Worm (Caenorhabditis elegans) whole organism, midembryonic: ENCODE data around the gene unc-97.

Experiments
- cog-1 ChIP-seq: sonication (generic microtip); optimal IDR thresholded peaks from 2 replicates; lab custom pipeline; 2016; ENCODE audit warnings: missing genetic modification characterization, missing compliant biosample characterization
- flt-1 ChIP-seq: fragments of 200-800 bp; sonication (Bioruptor generic); IDR thresholded peaks from 2 replicates; pipeline ENCODE4 v1.3.6; 2022; ENCODE audit warnings: missing genetic modification characterization, missing compliant biosample characterization
- klf-2 ChIP-seq: fragments of 200-800 bp; sonication (Bioruptor generic); conservative IDR thresholded peaks from 2 replicates; pipeline ENCODE4 v1.3.6; 2022; ENCODE audit warnings: missing genetic modification reagents, missing genetic modification characterization, missing compliant biosample characterization
- med-1 ChIP-seq: sonication (generic microtip); optimal IDR thresholded peaks from 2 replicates; lab custom pipeline; 2017; ENCODE audit warnings: missing genetic modification characterization, mild to moderate bottlenecking, missing compliant biosample characterization, antibody characterized with exemption, missing genetic modification reagents; ENCODE audit not compliant: insufficient read depth
- ref-1 ChIP-seq: fragments of 200-800 bp; sonication (Bioruptor generic); conservative IDR thresholded peaks from 2 replicates; pipeline ENCODE4 v1.3.6; 2022; ENCODE audit warnings: missing genetic modification reagents, missing genetic modification characterization, missing compliant biosample characterization
- tab-1 ChIP-seq: fragments of 200-800 bp; sonication (Bioruptor generic); IDR thresholded peaks from 2 replicates; pipeline ENCODE4 v1.3.6; 2022; ENCODE audit warnings: missing genetic modification characterization, missing compliant biosample characterization
- ztf-23 ChIP-seq: fragments of 200-800 bp; sonication (Bioruptor generic); IDR thresholded peaks from 2 replicates; pipeline ENCODE4 v1.3.6; 2022; ENCODE audit warnings: missing genetic modification reagents, missing genetic modification characterization, missing compliant biosample characterization
- ztf-29 ChIP-seq: fragments of 200-800 bp; sonication (Bioruptor generic); IDR thresholded peaks from 2 replicates; pipeline ENCODE4 v1.3.6; 2022; ENCODE audit warnings: missing genetic modification reagents, missing genetic modification characterization, missing compliant biosample characterization

DNA sequence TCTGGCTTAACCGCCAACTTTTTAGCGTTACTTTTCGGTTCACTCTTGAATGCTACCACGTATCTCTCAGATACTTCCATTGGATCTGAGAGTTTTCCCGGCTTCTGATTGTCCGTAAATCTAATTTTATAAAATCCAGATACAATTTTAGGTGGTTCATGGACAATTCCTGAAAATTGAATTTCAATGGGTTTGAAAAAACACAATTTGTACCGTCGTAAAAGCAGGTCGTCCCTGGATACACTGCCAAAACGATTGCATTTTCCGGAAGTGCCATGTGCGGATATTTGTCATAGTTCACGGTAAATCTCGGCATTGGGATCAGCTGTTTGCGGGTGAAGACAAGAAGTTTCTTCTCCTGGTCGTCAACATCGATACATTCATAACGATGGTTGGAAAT lies 46.6 kb downstream of the unc-97 start:
- TF ChIP-seq flt-1 (no peak), cog-1 (tag; lab: Kevin White, UChicago) (no peak), ref-1 (GFP tag; lab: Robert Waterston, UW) (no peak), tab-1 (GFP tag; lab: Robert Waterston, UW) (no peak), med-1 (GFP tag; lab: Kevin White, UChicago) (no peak), klf-2 (no peak), ztf-23 (GFP tag; lab: Robert Waterston, UW) (no peak), ztf-29 (GFP tag; lab: Robert Waterston, UW) (no peak)
